Fruit fly (Drosophila melanogaster): Measurements from ENCODE around the gene ebd2.

dm6 chr3L:21383440-21383839 lies 34.4 kb upstream of the ebd2 start:
- TF ChIP-seq CTCF (optimal IDR thresholded peaks at IDR 0.05) (no peak), CG8478 (optimal IDR thresholded peaks at IDR 0.05) (no peak)
